Worm (Caenorhabditis elegans) whole organism, mixed stage, embryonic: ENCODE results near the gene T26A8.3.

Experiments
- M03D4.4 ChIP-seq: sonication (generic microtip); optimal IDR thresholded peaks from 2 replicates; lab custom pipeline; 2017; ENCODE audit warnings: mild to moderate bottlenecking, missing genetic modification characterization, missing compliant biosample characterization
- bed-3 ChIP-seq: fragments of 200-800 bp; sonication (Bioruptor generic); optimal IDR thresholded peaks from 3 replicates; lab custom pipeline; 2018; ENCODE audit warnings: mild to moderate bottlenecking, missing genetic modification characterization, moderate library complexity, missing compliant biosample characterization
- blmp-1 ChIP-seq: fragments of 150-350 bp; optimal IDR thresholded peaks from 2 replicates; lab custom pipeline; 2014; ENCODE audit warnings: missing biosample characterization, missing genetic modification characterization
- ceh-39 ChIP-seq: fragments of 150-350 bp; optimal IDR thresholded peaks from 2 replicates; lab custom pipeline; 2014; ENCODE audit warnings: missing biosample characterization, missing genetic modification characterization
- ceh-43 ChIP-seq: fragments of 200-800 bp; sonication (Bioruptor generic); optimal IDR thresholded peaks from 2 replicates; lab custom pipeline; 2018; ENCODE audit warnings: mild to moderate bottlenecking, missing genetic modification characterization, moderate library complexity, missing compliant biosample characterization
- ceh-83 ChIP-seq: fragments of 200-800 bp; sonication (Bioruptor generic); optimal IDR thresholded peaks from 2 replicates; lab custom pipeline; 2018; ENCODE audit warnings: mild to moderate bottlenecking, missing genetic modification characterization, missing compliant biosample characterization
- ces-1 ChIP-seq: fragments of 150-350 bp; optimal IDR thresholded peaks from 2 replicates; lab custom pipeline; 2014; ENCODE audit warnings: missing biosample characterization, missing genetic modification reagents, missing genetic modification characterization
- cnd-1 ChIP-seq: fragments of 200-800 bp; sonication (Bioruptor generic); optimal IDR thresholded peaks from 2 replicates; lab custom pipeline; 2018; ENCODE audit warnings: mild to moderate bottlenecking, missing genetic modification characterization, missing compliant biosample characterization
- drap-1 ChIP-seq: fragments of 200-800 bp; sonication (Bioruptor generic); optimal IDR thresholded peaks from 3 replicates; lab custom pipeline; 2018; ENCODE audit warnings: mild to moderate bottlenecking, missing genetic modification characterization, missing compliant biosample characterization
- elt-3 ChIP-seq: fragments of 150-350 bp; optimal IDR thresholded peaks from 2 replicates; lab custom pipeline; 2014; ENCODE audit warnings: missing biosample characterization, missing genetic modification characterization
- flh-1 ChIP-seq: fragments of 200-800 bp; sonication (Bioruptor generic); optimal IDR thresholded peaks from 2 replicates; lab custom pipeline; 2018; ENCODE audit warnings: mild to moderate bottlenecking, missing genetic modification characterization, moderate library complexity, missing compliant biosample characterization
- ham-2 ChIP-seq: fragments of 200-800 bp; sonication (Bioruptor generic); optimal IDR thresholded peaks from 2 replicates; lab custom pipeline; 2018; ENCODE audit warnings: mild to moderate bottlenecking, missing genetic modification characterization, missing compliant biosample characterization
- hlh-1 ChIP-seq: fragments of 150-350 bp; optimal IDR thresholded peaks from 2 replicates; lab custom pipeline; 2014; ENCODE audit warnings: missing biosample characterization, missing genetic modification reagents, missing genetic modification characterization
- lin-13 ChIP-seq: fragments of 150-350 bp; optimal IDR thresholded peaks from 2 replicates; lab custom pipeline; 2014; ENCODE audit warnings: missing biosample characterization, missing genetic modification characterization
- lin-32 ChIP-seq: fragments of 200-800 bp; sonication (Bioruptor generic); optimal IDR thresholded peaks from 2 replicates; lab custom pipeline; 2018; ENCODE audit warnings: mild to moderate bottlenecking, missing genetic modification characterization, missing compliant biosample characterization
- lsy-2 ChIP-seq: fragments of 150-350 bp; optimal IDR thresholded peaks from 2 replicates; lab custom pipeline; 2014; ENCODE audit warnings: missing biosample characterization, missing genetic modification characterization
- mab-5 ChIP-seq: fragments of 150-350 bp; optimal IDR thresholded peaks from 2 replicates; lab custom pipeline; 2014; ENCODE audit warnings: missing biosample characterization, missing genetic modification characterization
- mep-1 ChIP-seq: fragments of 150-350 bp; optimal IDR thresholded peaks from 2 replicates; lab custom pipeline; 2017; ENCODE audit warnings: missing biosample characterization, missing genetic modification reagents, missing genetic modification characterization, inconsistent platforms
- mls-2 ChIP-seq: sonication (generic microtip); optimal IDR thresholded peaks from 2 replicates; lab custom pipeline; 2016; ENCODE audit warnings: mild to moderate bottlenecking, missing genetic modification characterization, moderate library complexity, missing compliant biosample characterization
- nhr-12 ChIP-seq: fragments of 150-350 bp; optimal IDR thresholded peaks from 2 replicates; lab custom pipeline; 2014; ENCODE audit warnings: missing biosample characterization, missing genetic modification characterization
- nhr-2 ChIP-seq: fragments of 150-350 bp; optimal IDR thresholded peaks from 2 replicates; lab custom pipeline; 2014; ENCODE audit warnings: missing biosample characterization, missing genetic modification characterization
- nhr-237 ChIP-seq: fragments of 150-350 bp; optimal IDR thresholded peaks from 2 replicates; lab custom pipeline; 2014; ENCODE audit warnings: missing biosample characterization, missing genetic modification characterization
- nhr-28 ChIP-seq: fragments of 150-350 bp; optimal IDR thresholded peaks from 2 replicates; lab custom pipeline; 2014; ENCODE audit warnings: missing biosample characterization, missing genetic modification characterization
- nhr-76 ChIP-seq: sonication (generic microtip); optimal IDR thresholded peaks from 2 replicates; lab custom pipeline; 2017; ENCODE audit warnings: missing biosample characterization, missing genetic modification characterization
- pha-4 ChIP-seq: fragments of 150-350 bp; optimal IDR thresholded peaks from 2 replicates; lab custom pipeline; 2018; ENCODE audit warnings: missing biosample characterization, missing genetic modification reagents, missing genetic modification characterization
- sem-2 ChIP-seq: fragments of 200-800 bp; sonication (Bioruptor generic); optimal IDR thresholded peaks from 2 replicates; lab custom pipeline; 2018; ENCODE audit warnings: mild to moderate bottlenecking, missing genetic modification characterization, missing compliant biosample characterization
- snpc-4 ChIP-seq: fragments of 150-350 bp; optimal IDR thresholded peaks from 2 replicates; lab custom pipeline; 2014; ENCODE audit warnings: missing biosample characterization, missing genetic modification characterization
- sptf-1 ChIP-seq: sonication (generic microtip); optimal IDR thresholded peaks from 2 replicates; lab custom pipeline; 2017; ENCODE audit warnings: mild to moderate bottlenecking, missing genetic modification characterization, moderate library complexity, missing compliant biosample characterization
- tbx-8 ChIP-seq: fragments of 200-800 bp; sonication (Bioruptor generic); optimal IDR thresholded peaks from 2 replicates; lab custom pipeline; 2018; ENCODE audit warnings: mild to moderate bottlenecking, missing genetic modification characterization, moderate library complexity, missing compliant biosample characterization
- unc-120 ChIP-seq: sonication (generic microtip); optimal IDR thresholded peaks from 2 replicates; lab custom pipeline; 2017; ENCODE audit warnings: missing genetic modification characterization, missing compliant biosample characterization; ENCODE audit not compliant: poor library complexity, severe bottlenecking
- unc-39 ChIP-seq: fragments of 150-350 bp; optimal IDR thresholded peaks from 2 replicates; lab custom pipeline; 2014; ENCODE audit warnings: missing biosample characterization, missing genetic modification characterization
- unc-62 ChIP-seq: fragments of 150-350 bp; optimal IDR thresholded peaks from 2 replicates; lab custom pipeline; 2014; ENCODE audit warnings: missing biosample characterization, missing genetic modification reagents, missing genetic modification characterization
- zip-8 ChIP-seq: fragments of 150-350 bp; optimal IDR thresholded peaks from 2 replicates; lab custom pipeline; 2014; ENCODE audit warnings: missing biosample characterization, missing genetic modification characterization
- ztf-11 ChIP-seq: fragments of 150-350 bp; optimal IDR thresholded peaks from 2 replicates; lab custom pipeline; 2014; ENCODE audit warnings: missing biosample characterization, missing genetic modification characterization

Gene T26A8.3

DNA sequence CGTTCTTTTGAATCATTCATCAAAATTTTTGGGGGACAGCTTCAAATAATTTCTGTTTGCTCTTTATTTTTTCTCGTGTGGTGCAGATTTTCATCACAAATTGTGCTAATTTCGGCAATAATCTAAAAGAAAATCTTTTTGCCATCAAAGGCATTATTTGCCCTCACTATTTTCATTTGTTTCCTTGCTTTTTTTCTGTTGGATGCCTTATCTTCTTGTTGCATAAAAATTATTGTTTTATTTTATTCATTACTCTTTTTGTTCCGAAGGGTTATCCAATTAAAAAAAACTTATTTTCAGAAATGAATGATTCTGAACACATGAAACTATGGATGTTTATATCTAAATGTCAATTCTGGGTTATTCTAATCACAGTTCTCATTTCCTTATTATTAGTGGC lies 20.5 kb upstream of the T26A8.3 start, which contains the start of gene T01B11.1:
Gene T01B11.1 (plus strand): TSS at position 301 of the 400 bp plus-strand sequence.
- TF ChIP-seq flh-1 (GFP tag; lab: Kevin White, UChicago) = no peak
- no peak for TF ChIP-seq mab-5 (tag; lab: Kevin White, UChicago)
- no peak for TF ChIP-seq nhr-2 (tag; lab: Kevin White, UChicago)
- TF ChIP-seq sem-2 (GFP tag; lab: Kevin White, UChicago) = no peak
- TF ChIP-seq mls-2 (tag; lab: Kevin White, UChicago) = no peak
- TF ChIP-seq, all 35 proteins: peak for 0

- no peak for TF ChIP-seq snpc-4 (tag; lab: Kevin White, UChicago)
- peak; percentile 91 for TF ChIP-seq lin-13 (tag; lab: Kevin White, UChicago)
- TF ChIP-seq mep-1 (tag; lab: Kevin White, UChicago) = peak; percentile 99
- TF ChIP-seq zip-8 (tag; lab: Kevin White, UChicago) = peak; percentile 25
- TF ChIP-seq ztf-11 (tag; lab: Kevin White, UChicago) = peak; percentile 81
- peak; percentile 51 for TF ChIP-seq unc-120 (tag; lab: Kevin White, UChicago)
- TF ChIP-seq ceh-83 = peak; percentile 80
- peak; percentile 23 for TF ChIP-seq blmp-1 (tag; lab: Kevin White, UChicago)
- TF ChIP-seq ces-1 (GFP tag; lab: Kevin White, UChicago) = peak; percentile 83
- TF ChIP-seq sptf-1 = peak; percentile 80
- peak; percentile 100 for TF ChIP-seq ceh-39 (tag; lab: Kevin White, UChicago)
- TF ChIP-seq ceh-43 (GFP tag; lab: Kevin White, UChicago) = peak; percentile 51
- peak; percentile 98 for TF ChIP-seq pha-4 (tag; lab: Kevin White, UChicago)
- peak; percentile 16 for TF ChIP-seq sem-2 (GFP tag; lab: Kevin White, UChicago)
- TF ChIP-seq cnd-1 (tag; lab: Kevin White, UChicago) = peak; percentile 63
- no peak for TF ChIP-seq flh-1 (GFP tag; lab: Kevin White, UChicago)
- TF ChIP-seq mls-2 (tag; lab: Kevin White, UChicago) = peak; percentile 49
- peak; percentile 66 for TF ChIP-seq nhr-12
- TF ChIP-seq bed-3 = no peak
- TF ChIP-seq elt-3 = peak; percentile 46
- peak; percentile 76 for TF ChIP-seq ham-2
- TF ChIP-seq lsy-2 (tag; lab: Kevin White, UChicago) = peak; percentile 99
- TF ChIP-seq nhr-2 (tag; lab: Kevin White, UChicago) = peak; percentile 64
- no peak for TF ChIP-seq nhr-28 (tag; lab: Kevin White, UChicago)
- peak; percentile 95 for TF ChIP-seq nhr-237 (tag; lab: Kevin White, UChicago)
- TF ChIP-seq unc-62 = peak; percentile 89
- TF ChIP-seq tbx-8 (GFP tag; lab: Kevin White, UChicago) = no peak
- TF ChIP-seq drap-1 = peak; percentile 64
- no peak for TF ChIP-seq nhr-76 (tag; lab: Kevin White, UChicago)
- TF ChIP-seq unc-39 = no peak
- peak; percentile 35 for TF ChIP-seq M03D4.4 (tag; lab: Kevin White, UChicago)
- peak; percentile 38 for TF ChIP-seq mab-5 (tag; lab: Kevin White, UChicago)
- peak; percentile 97 for TF ChIP-seq hlh-1 (tag; lab: Kevin White, UChicago)
These were observed 6.3 kb upstream of the T26A8.3 start, which contains the start of the genes T26A8.4 and pdtf-1 for ce11 chrIV:8432709-8433108. TSS of gene T26A8.4 (minus strand) at chrIV:8432893. TSS of gene pdtf-1 (plus strand) at chrIV:8433038.

ce11 chrIV:8431567-8432458 lies 5.4 kb upstream of the T26A8.3 start:
- TF ChIP-seq nhr-2 (tag; lab: Kevin White, UChicago) = peak; percentile 31
- TF ChIP-seq lin-13 (tag; lab: Kevin White, UChicago) = peak; percentile 54
- peak; percentile 68 for TF ChIP-seq pha-4 (tag; lab: Kevin White, UChicago)
- peak; percentile 36 for TF ChIP-seq nhr-237 (tag; lab: Kevin White, UChicago)
- TF ChIP-seq hlh-1 (tag; lab: Kevin White, UChicago) = peak; percentile 52
- no peak for TF ChIP-seq sem-2 (GFP tag; lab: Kevin White, UChicago)
- TF ChIP-seq elt-3 = no peak
- peak; percentile 16 for TF ChIP-seq cnd-1 (tag; lab: Kevin White, UChicago)
- no peak for TF ChIP-seq sptf-1
- no peak for TF ChIP-seq zip-8 (tag; lab: Kevin White, UChicago)
- TF ChIP-seq ham-2 = peak; percentile 74
- TF ChIP-seq ceh-39 (tag; lab: Kevin White, UChicago) = no peak
- peak; percentile 90 for TF ChIP-seq ces-1 (GFP tag; lab: Kevin White, UChicago)
- no peak for TF ChIP-seq drap-1
- TF ChIP-seq unc-62 = peak; percentile 55
- no peak for TF ChIP-seq lin-32 (GFP tag; lab: Kevin White, UChicago)
- TF ChIP-seq lsy-2 (tag; lab: Kevin White, UChicago) = peak; percentile 83
- TF ChIP-seq nhr-12 = peak; percentile 10
- TF ChIP-seq mep-1 (tag; lab: Kevin White, UChicago) = peak; percentile 20
- TF ChIP-seq bed-3 = no peak
- TF ChIP-seq, all 35 proteins: peak for 12
